Worm (Caenorhabditis elegans) whole organism, mixed stage, embryonic: ENCODE results near the gene F31D5.7.

Experiments
- ceh-83 ChIP-seq: fragments of 200-800 bp; sonication (Bioruptor generic); optimal IDR thresholded peaks from 2 replicates; lab custom pipeline; 2018; ENCODE audit warnings: mild to moderate bottlenecking, missing genetic modification characterization, missing compliant biosample characterization
- elt-1 ChIP-seq: sonication (generic microtip); optimal IDR thresholded peaks from 2 replicates; lab custom pipeline; 2017; ENCODE audit warnings: missing genetic modification characterization, mild to moderate bottlenecking, missing compliant biosample characterization, antibody characterized with exemption, moderate library complexity, borderline replicate concordance; ENCODE audit not compliant: insufficient read depth
- elt-3 ChIP-seq: fragments of 150-350 bp; optimal IDR thresholded peaks from 2 replicates; lab custom pipeline; 2014; ENCODE audit warnings: missing biosample characterization, missing genetic modification characterization
- ham-2 ChIP-seq: fragments of 200-800 bp; sonication (Bioruptor generic); optimal IDR thresholded peaks from 2 replicates; lab custom pipeline; 2018; ENCODE audit warnings: mild to moderate bottlenecking, missing genetic modification characterization, missing compliant biosample characterization
- lin-13 ChIP-seq: fragments of 150-350 bp; optimal IDR thresholded peaks from 2 replicates; lab custom pipeline; 2014; ENCODE audit warnings: missing biosample characterization, missing genetic modification characterization
- lsy-2 ChIP-seq: fragments of 150-350 bp; optimal IDR thresholded peaks from 2 replicates; lab custom pipeline; 2014; ENCODE audit warnings: missing biosample characterization, missing genetic modification characterization
- nhr-28 ChIP-seq: fragments of 150-350 bp; optimal IDR thresholded peaks from 2 replicates; lab custom pipeline; 2014; ENCODE audit warnings: missing biosample characterization, missing genetic modification characterization
- nhr-76 ChIP-seq: sonication (generic microtip); optimal IDR thresholded peaks from 2 replicates; lab custom pipeline; 2017; ENCODE audit warnings: missing biosample characterization, missing genetic modification characterization
- ztf-11 ChIP-seq: fragments of 150-350 bp; optimal IDR thresholded peaks from 2 replicates; lab custom pipeline; 2014; ENCODE audit warnings: missing biosample characterization, missing genetic modification characterization

DNA sequence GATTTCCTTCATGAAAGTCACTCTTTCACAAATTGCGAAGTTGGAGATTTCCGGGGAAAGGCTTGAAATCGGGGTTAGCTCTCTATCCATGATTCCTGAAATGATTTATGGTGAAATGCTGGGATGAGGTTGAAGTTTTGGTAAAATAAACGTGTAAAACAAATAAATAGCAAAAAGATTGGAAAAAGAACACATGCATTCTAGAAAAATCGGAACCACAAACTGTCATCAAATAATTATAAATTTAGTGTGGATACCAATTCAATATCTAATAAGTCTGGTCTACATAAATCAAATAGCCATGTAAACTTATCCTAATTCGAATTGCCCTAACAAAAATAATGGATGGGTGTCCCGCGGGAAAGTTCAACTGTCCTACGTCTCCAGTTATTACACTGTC is 37.8 kb upstream of the F31D5.7 start, which contains the start of gene R03H10.6:
- TF ChIP-seq ham-2 (GFP tag; lab: Kevin White, UChicago) (no peak), ceh-83 (GFP tag; lab: Kevin White, UChicago) (no peak), elt-1 (no peak), lsy-2 (tag; lab: Kevin White, UChicago) (no peak), nhr-28 (tag; lab: Kevin White, UChicago) (no peak), elt-3 (tag; lab: Kevin White, UChicago) (no peak), ztf-11 (tag; lab: Kevin White, UChicago) (no peak), nhr-76 (tag; lab: Kevin White, UChicago) (no peak), lin-13 (tag; lab: Kevin White, UChicago) (no peak)
